Worm (Caenorhabditis elegans): ENCODE measurements around the gene F52B10.3.
A peak's percentile ranks its signal among the peaks of the same experiment; 100 is the strongest.

The F52B10.3 gene

DNA sequence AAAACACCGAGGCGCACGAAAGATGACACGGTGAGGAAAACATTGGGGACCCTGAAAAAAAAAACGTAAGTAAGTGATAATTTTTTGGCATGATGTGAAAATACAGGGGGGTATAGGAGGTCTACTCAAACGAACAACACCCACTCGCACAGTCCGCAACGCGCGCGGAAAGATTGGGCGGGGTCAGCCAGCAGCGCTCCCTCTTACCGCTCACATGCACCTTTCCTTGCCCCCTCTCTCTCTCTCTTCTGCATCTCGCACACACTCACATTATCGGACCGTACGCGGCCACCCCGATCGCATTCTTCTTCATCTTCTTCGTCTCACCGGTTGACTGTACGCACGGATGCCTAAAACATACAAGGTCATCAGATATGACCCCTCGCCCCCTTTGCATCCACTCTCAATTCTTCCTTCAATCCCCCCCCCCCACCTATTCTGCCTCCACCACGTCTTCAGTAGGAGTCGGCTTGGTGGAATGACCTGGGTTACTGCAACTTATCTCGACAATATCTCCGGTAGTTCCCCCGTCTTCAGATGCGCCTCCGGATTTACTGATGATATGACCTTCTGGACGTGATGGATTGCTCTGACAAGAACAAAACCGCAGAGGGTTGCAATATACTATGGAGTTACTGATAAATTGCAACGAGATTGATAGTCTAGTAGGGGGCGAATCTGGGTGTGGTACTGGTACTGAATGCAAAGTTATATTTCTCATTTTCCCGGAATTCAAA, 18.5 kb downstream of the F52B10.3 start, which contains the start of gene F53B3.5:
F53B3.5 (minus strand) TSS at position 51 of the 737 bp plus-strand sequence.
- TF ChIP-seq ZK546.5 (tag; optimal IDR thresholded peaks at IDR 0.05) (no peak), zag-1 (tag; optimal IDR thresholded peaks at IDR 0.05) (no peak), elt-2 (tag; optimal IDR thresholded peaks at IDR 0.05) (no peak), nhr-28 (tag; optimal IDR thresholded peaks at IDR 0.05) (no peak), ceh-28 (tag; optimal IDR thresholded peaks at IDR 0.05) (no peak), lsy-12 (tag; optimal IDR thresholded peaks at IDR 0.05) (no peak), nfya-1 (tag; optimal IDR thresholded peaks at IDR 0.05; ENCODE audit: insufficient read depth) (no peak), egl-27 (tag; optimal IDR thresholded peaks at IDR 0.05) (no peak), skn-1 (tag; optimal IDR thresholded peaks at IDR 0.05) (no peak), mdl-1 (tag; optimal IDR thresholded peaks at IDR 0.05) (no peak), jun-1 (tag; optimal IDR thresholded peaks at IDR 0.05) (no peak), nhr-77 (tag; optimal IDR thresholded peaks at IDR 0.05) (no peak), ztf-11 (tag; optimal IDR thresholded peaks at IDR 0.05) (no peak), nhr-23 (tag; optimal IDR thresholded peaks at IDR 0.05) (peak; percentile 66), ceh-82 (tag; optimal IDR thresholded peaks at IDR 0.05) (no peak), nhr-25 (tag; optimal IDR thresholded peaks at IDR 0.05) (peak; percentile 79)

DNA sequence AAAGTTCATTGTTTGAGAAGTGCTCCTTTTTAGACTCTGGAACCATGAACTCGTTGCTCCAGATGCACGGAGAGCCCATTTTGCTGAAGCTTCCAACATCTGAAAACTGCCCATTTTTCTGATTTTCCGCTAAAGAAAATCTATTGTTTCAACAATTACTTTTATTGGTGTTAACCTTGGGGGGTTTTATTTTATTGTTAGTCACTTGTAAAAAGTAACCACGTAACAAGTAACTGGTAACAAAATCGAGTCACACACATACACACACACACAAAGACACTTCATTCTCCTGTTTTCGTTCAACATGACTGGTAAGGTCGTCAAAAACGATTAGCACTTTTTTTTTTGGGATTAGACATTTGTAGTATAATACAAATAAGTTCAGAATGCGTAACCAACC, 20.7 kb downstream of the F52B10.3 start:
- TF ChIP-seq ztf-4 (tag; optimal IDR thresholded peaks at IDR 0.05) (no peak), ztf-11 (tag; optimal IDR thresholded peaks at IDR 0.05) (no peak), ceh-16 (tag; optimal IDR thresholded peaks at IDR 0.05) (no peak), egl-27 (tag; optimal IDR thresholded peaks at IDR 0.05) (no peak), ceh-9 (tag; optimal IDR thresholded peaks at IDR 0.05) (no peak), lin-15B (tag; optimal IDR thresholded peaks at IDR 0.05) (no peak), unc-62 (GFP tag; optimal IDR thresholded peaks at IDR 0.05) (no peak), elt-2 (tag; optimal IDR thresholded peaks at IDR 0.05) (no peak), nhr-11 (tag; optimal IDR thresholded peaks at IDR 0.05) (no peak), mdl-1 (tag; optimal IDR thresholded peaks at IDR 0.05) (no peak), unc-39 (tag; optimal IDR thresholded peaks at IDR 0.05) (no peak), zag-1 (tag; optimal IDR thresholded peaks at IDR 0.05) (no peak), eor-1 (tag; optimal IDR thresholded peaks at IDR 0.05) (no peak), nfya-1 (tag; optimal IDR thresholded peaks at IDR 0.05; ENCODE audit: insufficient read depth) (no peak), nhr-76 (tag; optimal IDR thresholded peaks at IDR 0.05) (no peak), jun-1 (tag; optimal IDR thresholded peaks at IDR 0.05) (no peak)

DNA sequence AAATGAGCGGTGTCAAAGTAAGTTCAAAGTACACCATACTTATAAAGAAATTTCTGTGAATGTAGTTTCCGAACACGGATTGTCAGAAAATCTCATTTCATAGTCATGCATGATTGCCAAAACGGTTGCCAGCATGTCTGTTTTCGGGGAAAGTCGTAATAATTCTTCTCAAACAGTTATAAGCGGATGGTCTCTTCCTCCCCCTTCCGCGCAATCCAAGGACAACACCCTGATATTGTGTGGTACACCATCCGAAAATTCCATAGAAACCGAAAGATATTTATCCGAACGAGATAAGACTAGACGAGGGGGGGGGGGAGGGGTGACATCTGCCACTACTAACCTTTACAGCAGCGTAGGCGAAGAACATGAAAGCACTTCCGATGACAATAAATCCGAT, 23.6 kb downstream of the F52B10.3 start:
- TF ChIP-seq lsy-12 (tag; optimal IDR thresholded peaks at IDR 0.05) (no peak), elt-3 (tag; optimal IDR thresholded peaks at IDR 0.05) (no peak), eor-1 (tag; optimal IDR thresholded peaks at IDR 0.05) (no peak), nhr-67 (tag; optimal IDR thresholded peaks at IDR 0.05) (no peak), ceh-16 (tag; optimal IDR thresholded peaks at IDR 0.05) (no peak), lin-15B (tag; optimal IDR thresholded peaks at IDR 0.05) (no peak), egl-5 (tag; optimal IDR thresholded peaks at IDR 0.05) (no peak), ZK546.5 (tag; optimal IDR thresholded peaks at IDR 0.05) (no peak), nhr-237 (tag; optimal IDR thresholded peaks at IDR 0.05) (no peak), nhr-77 (tag; optimal IDR thresholded peaks at IDR 0.05) (no peak), snpc-4 (tag; optimal IDR thresholded peaks at IDR 0.05) (no peak), nhr-28 (tag; optimal IDR thresholded peaks at IDR 0.05) (no peak), nhr-23 (tag; optimal IDR thresholded peaks at IDR 0.05) (no peak), ama-1 (optimal IDR thresholded peaks at IDR 0.05) (no peak), fos-1 (tag; optimal IDR thresholded peaks at IDR 0.05) (no peak), elt-1 (tag; optimal IDR thresholded peaks at IDR 0.05) (no peak), zag-1 (tag; optimal IDR thresholded peaks at IDR 0.05) (no peak), pqm-1 (tag; optimal IDR thresholded peaks at IDR 0.05) (no peak), mdl-1 (tag; optimal IDR thresholded peaks at IDR 0.05) (no peak), sea-2 (GFP tag; optimal IDR thresholded peaks at IDR 0.05) (no peak)

DNA sequence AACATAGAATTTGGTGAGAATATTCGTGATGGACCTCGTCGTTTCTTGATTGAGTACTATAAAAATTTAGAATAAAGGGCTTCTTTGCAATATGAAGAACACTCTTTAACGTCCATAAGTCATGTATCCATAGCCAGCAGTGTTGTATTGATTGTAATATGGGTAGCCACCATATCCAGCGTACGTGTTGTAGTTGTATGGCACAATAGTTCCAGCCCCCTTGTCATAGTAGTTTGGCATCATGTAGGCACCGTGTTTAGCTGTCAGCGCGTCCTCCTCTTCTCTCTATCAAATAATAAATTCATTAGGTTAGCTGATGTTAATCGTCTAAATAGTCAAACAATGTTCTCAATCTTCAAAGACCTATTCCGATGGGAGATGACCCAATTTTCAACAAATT, 24.9 kb downstream of the F52B10.3 start:
- TF ChIP-seq egl-27 (tag; optimal IDR thresholded peaks at IDR 0.05) (no peak), nhr-23 (tag; optimal IDR thresholded peaks at IDR 0.05) (peak; percentile 51)

All from whole organism, L3 larva.